Fruit fly (Drosophila melanogaster): ENCODE data around the gene CG34134.

Gene CG34134

dm6 chr2L:8232389-8232788, 41.8 kb upstream of the CG34134 start (continued):
- peak; percentile 85 for TF ChIP-seq Ets96B (tag; optimal IDR thresholded peaks at IDR 0.05)
- peak; percentile 45 for TF ChIP-seq CG11902 (GFP tag; optimal IDR thresholded peaks at IDR 0.05)
- TF ChIP-seq CG6792 (GFP tag; optimal IDR thresholded peaks at IDR 0.05): peak; percentile 73
- peak; percentile 69; the same call in 1 of the 2 replicates for TF ChIP-seq CG11294 (GFP tag; IDR thresholded peaks at IDR 0.05)
- TF ChIP-seq dsx (GFP tag; optimal IDR thresholded peaks at IDR 0.05; ENCODE audit: poor library complexity, severe bottlenecking): peak; percentile 88
- peak; percentile 49 for TF ChIP-seq Smox (GFP tag; optimal IDR thresholded peaks at IDR 0.05)
- TF ChIP-seq fd59A (GFP tag; optimal IDR thresholded peaks at IDR 0.05): peak; percentile 86
- TF ChIP-seq Gug (GFP tag; IDR thresholded peaks at IDR 0.05): peak; percentile 73

dm6 chr2L:8230255-8230654, 39.7 kb upstream of the CG34134 start:
- TF ChIP-seq CG6163 (GFP tag; IDR thresholded peaks at IDR 0.05) (peak; percentile 55; the same call in 2 of the 3 replicates), svp (GFP tag) (peak; percentile 70), lz (GFP tag; optimal IDR thresholded peaks at IDR 0.05) (no peak), CG1621 (tag; optimal IDR thresholded peaks at IDR 0.05) (no peak), CG10669 (GFP tag; optimal IDR thresholded peaks at IDR 0.05) (peak; percentile 3), Lpt (GFP tag; optimal IDR thresholded peaks at IDR 0.05) (no peak), dsx (GFP tag; optimal IDR thresholded peaks at IDR 0.05; ENCODE audit: poor library complexity, severe bottlenecking) (no peak), Ets21C (GFP tag; optimal IDR thresholded peaks at IDR 0.05) (no peak), CG3032 (tag; optimal IDR thresholded peaks at IDR 0.05) (no peak), CG4318 (GFP tag; optimal IDR thresholded peaks at IDR 0.05) (no peak), pdm3 (GFP tag; optimal IDR thresholded peaks at IDR 0.05) (peak; percentile 7), Hr4 (GFP tag; optimal IDR thresholded peaks at IDR 0.05) (no peak), OdsH (GFP tag; optimal IDR thresholded peaks at IDR 0.05) (peak; percentile 46), CG6276 (GFP tag; optimal IDR thresholded peaks at IDR 0.05) (no peak), Ets96B (tag; optimal IDR thresholded peaks at IDR 0.05) (no peak), eg (GFP tag; IDR thresholded peaks at IDR 0.05) (peak; percentile 36; the same call in 1 of the 3 replicates), CG11902 (GFP tag; optimal IDR thresholded peaks at IDR 0.05) (no peak), CG10631 (GFP tag; optimal IDR thresholded peaks at IDR 0.05) (no peak), Hr39 (GFP tag; optimal IDR thresholded peaks at IDR 0.05) (no peak), CG6854 (GFP tag; optimal IDR thresholded peaks at IDR 0.05) (no peak), CG15336 (GFP tag; IDR thresholded peaks at IDR 0.05) (peak; percentile 24; the same call in 1 of the 2 replicates), fkh (GFP tag; optimal IDR thresholded peaks at IDR 0.05) (no peak), Eip78C (GFP tag) (peak; percentile 22), Eip93F (GFP tag; optimal IDR thresholded peaks at IDR 0.05) (no peak), CG32006 (GFP tag; optimal IDR thresholded peaks at IDR 0.05) (no peak), Sox15 (GFP tag; optimal IDR thresholded peaks at IDR 0.05) (peak; percentile 3), Blimp-1 (GFP tag; optimal IDR thresholded peaks at IDR 0.05) (no peak), Hr38 (GFP tag; optimal IDR thresholded peaks at IDR 0.05) (no peak), CG8119 (GFP tag; IDR thresholded peaks at IDR 0.05) (peak; percentile 26; the same call in 1 of the 3 replicates), CG11294 (GFP tag; IDR thresholded peaks at IDR 0.05) (no peak), spab (GFP tag; optimal IDR thresholded peaks at IDR 0.05) (peak; percentile 15), esn (GFP tag; optimal IDR thresholded peaks at IDR 0.05) (peak; percentile 5), CG7368 (GFP tag; optimal IDR thresholded peaks at IDR 0.05) (no peak)

dm6 chr2L:8229628-8230027, 39.0 kb upstream of the CG34134 start:
- TF ChIP-seq CG11762 (GFP tag; optimal IDR thresholded peaks at IDR 0.05; ENCODE audit: insufficient read depth) (peak; percentile 42), esn (GFP tag; optimal IDR thresholded peaks at IDR 0.05) (peak; percentile 73), net (GFP tag; optimal IDR thresholded peaks at IDR 0.05) (peak; percentile 56), Sox15 (GFP tag; optimal IDR thresholded peaks at IDR 0.05) (peak; percentile 14), Eip93F (GFP tag; optimal IDR thresholded peaks at IDR 0.05) (no peak), fkh (GFP tag; optimal IDR thresholded peaks at IDR 0.05) (no peak), Hr4 (GFP tag; optimal IDR thresholded peaks at IDR 0.05) (peak; percentile 49), CG8119 (GFP tag; IDR thresholded peaks at IDR 0.05) (peak; percentile 65), CG6163 (GFP tag; IDR thresholded peaks at IDR 0.05) (peak; percentile 87), CG31627 (GFP tag; optimal IDR thresholded peaks at IDR 0.05) (peak; percentile 67), Lpt (GFP tag; optimal IDR thresholded peaks at IDR 0.05) (no peak), eg (GFP tag; IDR thresholded peaks at IDR 0.05) (peak; percentile 90), CG11902 (GFP tag; optimal IDR thresholded peaks at IDR 0.05) (peak; percentile 58), Smox (GFP tag; optimal IDR thresholded peaks at IDR 0.05) (no peak), CG10669 (GFP tag; optimal IDR thresholded peaks at IDR 0.05) (peak; percentile 63), CG8319 (GFP tag; optimal IDR thresholded peaks at IDR 0.05) (peak; percentile 11), vri (GFP tag; optimal IDR thresholded peaks at IDR 0.05) (peak; percentile 67), CG34406 (GFP tag; optimal IDR thresholded peaks at IDR 0.05) (peak; percentile 46), CG32006 (GFP tag; optimal IDR thresholded peaks at IDR 0.05) (peak; percentile 32), CG11294 (GFP tag; IDR thresholded peaks at IDR 0.05) (peak; percentile 68; the same call in 1 of the 2 replicates), CG9139 (GFP tag; optimal IDR thresholded peaks at IDR 0.05) (no peak), salr (GFP tag; optimal IDR thresholded peaks at IDR 0.05) (peak; percentile 4 to 16), Ets21C (GFP tag; optimal IDR thresholded peaks at IDR 0.05) (peak; percentile 52), Met (GFP tag; optimal IDR thresholded peaks at IDR 0.05) (peak; percentile 77), dac (GFP tag; optimal IDR thresholded peaks at IDR 0.05) (no peak)

Measured in whole organism, prepupa.